Fruit fly (Drosophila melanogaster) Kc167 (cell line): ENCODE measurements around the gene Gad1.

ENCODE experiments used
- Myc ChIP-seq: fragments of >200 bp; optimal IDR thresholded peaks from 2 replicates; lab custom pipeline; 2017; ENCODE audit warnings: missing external identifiers
- Sin3A ChIP-seq: fragments of >200 bp; optimal IDR thresholded peaks from 2 replicates; lab custom pipeline; 2018; ENCODE audit warnings: missing external identifiers
- h ChIP-seq: fragments of >200 bp; optimal IDR thresholded peaks from 3 replicates; lab custom pipeline; 2018; ENCODE audit warnings: missing external identifiers
- insv ChIP-seq: fragments of >200 bp; optimal IDR thresholded peaks from 3 replicates; lab custom pipeline; 2018; ENCODE audit warnings: missing external identifiers
- psq ChIP-seq: fragments of >200 bp; optimal IDR thresholded peaks from 2 replicates; lab custom pipeline; 2017; ENCODE audit warnings: missing external identifiers
- ttk ChIP-seq: sonication (Bioruptor generic); optimal IDR thresholded peaks from 2 replicates; lab custom pipeline; 2017; ENCODE audit warnings: missing external identifiers

Gene Gad1

DNA sequence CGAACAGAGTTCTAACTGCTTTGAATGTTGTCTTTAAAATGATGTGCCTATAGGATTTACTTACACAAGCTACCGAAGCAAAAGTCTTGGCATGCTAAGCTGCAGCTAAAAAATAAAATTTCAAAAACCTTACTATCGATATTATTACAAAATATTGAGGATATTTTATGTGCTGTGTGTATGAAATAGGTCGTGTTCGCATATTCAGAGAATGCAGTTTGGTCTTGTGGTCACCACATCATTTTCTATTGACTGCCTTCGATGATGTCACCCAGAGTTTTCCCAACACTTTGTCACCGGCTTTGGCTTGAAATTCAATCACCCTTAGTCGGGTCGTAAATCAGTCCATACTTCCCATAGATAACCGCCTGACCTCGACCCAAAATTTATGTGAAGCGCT lies 40.9 kb downstream of the Gad1 start, which contains the start of gene Dpy-30L2:
Dpy-30L2 (minus strand) TSS at position 101 of the 400 bp plus-strand sequence.
- no peak for TF ChIP-seq ttk
- no peak for TF ChIP-seq h (lab: Kevin White, UChicago)
- no peak for TF ChIP-seq Sin3A (lab: Kevin White, UChicago)

DNA sequence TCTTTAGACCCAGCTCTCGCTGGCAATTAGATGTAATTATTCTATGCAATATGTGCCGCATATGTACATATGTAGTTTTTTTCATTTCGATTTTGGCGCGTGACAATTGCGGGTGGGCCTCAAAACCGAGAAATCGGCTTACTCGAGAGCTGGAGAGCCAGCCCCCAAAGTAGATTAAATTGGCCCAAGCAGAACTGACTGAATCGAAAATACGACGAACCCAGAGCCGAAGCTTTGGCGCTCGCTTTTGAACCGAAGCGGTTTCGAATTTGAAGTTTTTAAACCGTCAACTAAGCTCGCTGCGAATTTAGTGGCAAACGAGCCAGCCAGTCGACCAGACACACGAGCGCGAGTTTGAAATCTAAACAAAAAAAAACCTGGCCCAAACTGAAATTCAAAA lies 42.3 kb downstream of the Gad1 start, which contains the start of gene CG1136:
CG1136 (plus strand) TSS at position 308 of the 400 bp plus-strand sequence.
- TF ChIP-seq Sin3A (lab: Kevin White, UChicago): no peak
- TF ChIP-seq h (lab: Kevin White, UChicago): no peak
- no peak for TF ChIP-seq ttk
- no peak for TF ChIP-seq insv (lab: Kevin White, UChicago)
- no peak for TF ChIP-seq Myc (lab: Kevin White, UChicago)

DNA sequence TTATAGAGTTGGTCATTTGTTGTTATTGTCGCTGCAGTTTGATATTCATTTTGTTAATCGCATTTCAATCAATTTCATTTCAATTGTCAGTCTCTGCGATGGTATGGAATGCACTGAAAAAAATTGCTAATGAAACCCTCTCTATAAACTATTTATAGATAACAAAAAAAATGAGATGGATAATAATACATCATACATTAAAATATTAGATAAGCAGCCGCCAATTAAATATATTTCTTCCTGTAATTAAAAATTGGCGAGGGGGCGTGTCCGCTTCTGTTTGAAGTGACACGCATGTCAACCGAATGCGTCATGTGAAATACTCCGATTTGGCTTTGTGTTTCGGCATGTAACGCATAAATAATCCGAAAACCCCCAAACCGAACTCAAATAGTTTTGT lies 44.0 kb downstream of the Gad1 start:
- no peak for TF ChIP-seq Sin3A (lab: Kevin White, UChicago)
- no peak for TF ChIP-seq Myc (lab: Kevin White, UChicago)
- no peak for TF ChIP-seq insv (lab: Kevin White, UChicago)
- TF ChIP-seq h (lab: Kevin White, UChicago): no peak
- no peak for TF ChIP-seq ttk
- no peak for TF ChIP-seq psq

DNA sequence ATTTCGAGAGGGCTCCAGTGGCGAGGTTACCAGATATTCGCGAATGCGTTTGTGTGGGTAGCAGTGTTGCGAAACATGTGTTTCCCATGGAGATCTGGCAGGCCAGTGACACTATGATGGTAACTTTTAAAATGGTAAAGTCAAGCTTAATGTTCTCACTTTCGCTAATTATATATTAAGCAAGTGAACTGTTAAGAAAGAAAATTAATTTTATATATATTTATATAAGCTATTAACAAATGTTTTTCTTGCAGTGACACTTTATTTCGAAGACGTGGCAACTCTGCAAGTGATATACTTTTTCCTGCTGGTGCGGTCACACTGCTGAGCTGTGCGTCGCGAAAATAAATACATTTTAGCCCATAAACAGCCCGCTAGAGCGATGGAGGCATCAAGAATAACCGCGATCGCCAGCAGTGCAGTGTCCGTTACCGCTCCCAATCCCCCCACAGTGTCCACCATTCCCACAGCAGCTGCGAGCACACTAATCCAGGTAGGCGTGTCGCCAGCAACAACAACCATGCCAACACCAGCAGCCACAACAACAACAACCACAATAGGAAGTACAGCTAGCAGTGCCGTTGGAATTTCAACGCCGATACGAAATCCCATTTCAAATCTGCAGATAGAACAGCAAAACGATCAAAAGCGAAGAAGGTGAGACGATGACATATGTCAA lies 48.2 kb downstream of the Gad1 start, which contains the start of the genes CG11593 and Rcd5:
CG11593 (minus strand) TSS at position 236 of the 679 bp plus-strand sequence.
Rcd5 (plus strand) TSS at position 283 of the 679 bp plus-strand sequence.
- TF ChIP-seq Myc (lab: Kevin White, UChicago): no peak
- TF ChIP-seq Sin3A (lab: Kevin White, UChicago): no peak
- TF ChIP-seq psq: no peak

- TF ChIP-seq psq (no peak), h (lab: Kevin White, UChicago) (no peak), Sin3A (lab: Kevin White, UChicago) (no peak), ttk (no peak), insv (lab: Kevin White, UChicago) (no peak), Myc (lab: Kevin White, UChicago) (no peak)
Measured at dm6 chr3L:4035499-4035898, 53.0 kb downstream of the Gad1 start, which contains the start of gene Gr64f. Gr64f (plus strand) TSS chr3L:4035799.

DNA sequence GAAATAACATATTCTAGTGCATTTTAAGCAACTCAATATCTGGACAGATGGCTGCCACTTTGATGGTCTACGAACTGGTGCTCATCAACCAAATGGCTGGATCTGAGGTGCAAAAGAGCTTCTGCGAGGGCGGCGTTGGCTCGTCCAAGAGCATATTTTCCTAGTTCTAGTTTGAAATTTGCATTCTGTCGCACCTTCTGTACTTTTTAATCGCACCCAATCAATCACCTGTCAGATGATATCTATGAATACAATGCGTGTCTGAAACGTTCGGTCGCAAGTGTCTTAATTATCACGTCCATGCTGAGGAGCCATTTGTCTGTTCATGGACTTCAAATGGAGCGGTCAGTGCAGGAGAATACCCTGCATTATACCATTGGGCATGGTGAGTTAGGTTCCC lies 56.8 kb downstream of the Gad1 start, which contains the start of the genes Gr64d and Gr64e:
Gr64d (plus strand) TSS at position 301 of the 400 bp plus-strand sequence.
Gr64e (plus strand) TSS at position 380 of the 400 bp plus-strand sequence.
- TF ChIP-seq Myc (lab: Kevin White, UChicago): no peak

DNA sequence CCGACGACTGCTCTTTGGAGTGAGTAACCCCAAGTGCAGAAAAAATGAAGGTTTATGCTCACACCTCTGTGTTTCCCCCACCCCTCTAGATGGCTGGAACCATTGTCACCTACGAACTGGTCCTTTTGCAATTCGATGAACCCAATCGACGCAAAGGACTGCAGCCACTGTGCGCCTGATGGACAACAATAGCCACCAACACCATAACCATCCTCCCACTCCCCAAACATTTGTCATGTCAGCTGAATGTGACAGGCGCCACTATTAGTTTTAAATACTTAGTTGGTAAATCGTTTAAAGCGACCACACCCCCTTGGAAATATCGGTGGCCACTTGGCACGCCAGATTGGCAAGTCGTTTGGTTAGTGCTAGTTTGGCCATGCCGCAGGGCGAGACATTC lies 60.2 kb downstream of the Gad1 start, which contains the start of the genes Gr64b and Gr64c:
Gr64b (plus strand) TSS at position 301 of the 400 bp plus-strand sequence.
Gr64c (plus strand) TSS at position 301 of the 400 bp plus-strand sequence.
- TF ChIP-seq Myc (lab: Kevin White, UChicago): no peak
- no peak for TF ChIP-seq insv (lab: Kevin White, UChicago)
- no peak for TF ChIP-seq psq
- no peak for TF ChIP-seq ttk
- no peak for TF ChIP-seq h (lab: Kevin White, UChicago)
- no peak for TF ChIP-seq Sin3A (lab: Kevin White, UChicago)

DNA sequence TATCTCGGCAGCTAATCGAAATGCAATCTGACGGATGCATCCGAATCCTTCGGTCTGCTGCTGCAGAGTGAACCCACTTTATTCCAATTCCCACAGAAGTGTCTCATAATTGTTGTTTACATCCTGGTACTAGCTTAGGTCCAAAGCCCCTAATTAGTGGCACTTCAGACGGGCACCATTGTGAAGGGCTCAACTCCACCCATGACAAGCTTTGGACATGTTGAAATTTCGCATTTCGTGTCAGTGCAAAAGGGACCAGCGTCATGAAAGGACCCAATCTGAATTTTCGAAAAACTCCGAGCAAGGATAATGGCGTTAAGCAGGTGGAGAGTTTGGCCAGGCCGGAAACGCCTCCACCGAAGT lies 62.1 kb downstream of the Gad1 start, which contains the start of gene Gr64a:
Gr64a (plus strand) TSS at position 264 of the 363 bp plus-strand sequence.
- TF ChIP-seq psq (no peak), ttk (no peak), Myc (lab: Kevin White, UChicago) (no peak), Sin3A (lab: Kevin White, UChicago) (no peak), insv (lab: Kevin White, UChicago) (no peak), h (lab: Kevin White, UChicago) (no peak)

DNA sequence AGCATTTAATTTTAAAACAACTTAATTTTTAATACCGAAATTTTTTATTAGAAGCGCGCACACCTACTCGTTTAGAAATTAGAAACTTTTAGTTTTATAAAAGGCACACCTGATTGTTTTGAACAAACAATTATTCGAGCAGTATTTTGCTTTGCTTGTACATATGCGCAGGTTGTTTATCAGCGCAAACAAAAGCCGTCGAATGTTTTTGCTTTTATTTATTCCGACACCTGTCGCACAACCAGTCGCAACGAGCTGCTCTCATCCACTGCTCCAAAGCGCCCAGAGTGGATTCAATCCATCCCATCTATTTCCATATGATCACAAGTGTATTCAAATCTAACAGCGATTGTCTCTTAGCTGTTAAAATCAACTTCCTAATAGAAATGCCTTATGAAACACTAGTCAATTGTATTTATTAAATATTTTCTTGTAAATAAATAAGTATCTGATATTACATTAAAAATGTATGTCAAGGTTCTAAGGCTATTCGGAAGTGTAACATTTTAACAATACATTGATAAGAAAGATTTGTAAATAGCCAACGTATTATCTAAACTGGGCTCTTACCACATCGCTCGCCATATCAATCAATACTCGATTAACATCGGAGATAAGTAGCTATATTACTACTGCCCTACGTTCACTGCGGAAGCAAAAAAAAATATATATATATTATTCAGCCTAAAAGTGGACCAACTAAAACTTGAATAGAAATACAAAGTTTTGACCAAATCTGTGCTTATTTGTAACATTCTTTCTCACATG lies 62.6 kb downstream of the Gad1 start, which contains the start of gene CG11594:
CG11594 (minus strand) TSS at position 274 of the 768 bp plus-strand sequence.
- TF ChIP-seq Myc (lab: Kevin White, UChicago): no peak
- TF ChIP-seq Sin3A (lab: Kevin White, UChicago): no peak
- TF ChIP-seq h (lab: Kevin White, UChicago): no peak
- no peak for TF ChIP-seq insv (lab: Kevin White, UChicago)
- no peak for TF ChIP-seq ttk
- TF ChIP-seq psq: no peak

DNA sequence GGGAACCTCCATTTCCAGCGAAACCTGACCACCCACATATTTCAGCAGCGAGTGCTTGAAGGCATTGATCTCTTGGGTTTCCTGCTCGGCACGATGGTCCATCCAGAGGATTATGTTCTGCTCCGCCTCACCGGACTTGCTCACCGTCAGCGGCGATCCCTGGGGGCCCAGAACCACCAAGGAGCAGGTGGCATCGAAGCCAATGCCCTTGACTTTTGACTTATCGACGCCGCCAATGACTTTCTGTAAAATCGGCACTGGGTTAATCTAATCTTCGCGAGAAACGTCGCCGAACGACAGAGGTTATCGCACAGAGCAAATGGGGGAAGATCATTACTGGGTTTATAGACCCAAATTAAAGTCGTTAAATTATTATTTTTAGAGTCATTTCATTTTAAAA lies 64.1 kb downstream of the Gad1 start:
- no peak for TF ChIP-seq insv (lab: Kevin White, UChicago)
- no peak for TF ChIP-seq h (lab: Kevin White, UChicago)
